Worm (Caenorhabditis elegans): ENCODE data around the gene F49E10.2.

F49E10.2 gene

DNA sequence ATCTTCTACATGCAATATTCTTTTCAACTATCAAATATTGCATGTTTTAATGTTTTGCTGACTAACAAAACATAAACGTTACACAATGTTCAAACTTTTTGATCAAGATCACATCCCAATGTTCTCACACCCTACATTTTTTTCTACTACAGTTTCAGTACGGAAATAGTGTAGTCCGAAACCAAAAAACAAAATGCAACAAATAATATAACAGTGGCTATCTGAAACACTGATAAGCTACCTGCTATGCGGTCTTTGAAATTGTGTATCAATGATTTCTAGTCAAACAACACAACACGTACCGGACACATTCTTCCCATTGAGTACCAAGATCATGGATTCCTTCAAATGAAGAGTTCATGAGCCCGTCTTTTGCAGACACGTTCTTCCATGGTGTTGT, 51.1 kb downstream of the F49E10.2 start:
- TF ChIP-seq aly-2 (tag; optimal IDR thresholded peaks at IDR 0.05) (no peak), nhr-77 (tag; optimal IDR thresholded peaks at IDR 0.05) (no peak), fos-1 (tag; optimal IDR thresholded peaks at IDR 0.05) (no peak), zag-1 (tag; optimal IDR thresholded peaks at IDR 0.05) (no peak), sem-4 (tag; optimal IDR thresholded peaks at IDR 0.05) (no peak), mab-5 (tag; optimal IDR thresholded peaks at IDR 0.05) (no peak), unc-39 (tag; optimal IDR thresholded peaks at IDR 0.05) (no peak), nhr-11 (tag; optimal IDR thresholded peaks at IDR 0.05) (no peak), ceh-16 (tag; optimal IDR thresholded peaks at IDR 0.05) (no peak), lin-13 (GFP tag; optimal IDR thresholded peaks at IDR 0.05) (no peak), unc-62 (GFP tag; optimal IDR thresholded peaks at IDR 0.05) (no peak), snpc-4 (tag; optimal IDR thresholded peaks at IDR 0.05) (no peak), nhr-23 (tag; optimal IDR thresholded peaks at IDR 0.05) (no peak), mbf-1 (tag; optimal IDR thresholded peaks at IDR 0.05) (no peak), sma-3 (GFP tag; optimal IDR thresholded peaks at IDR 0.05) (no peak), sma-9 (GFP tag; optimal IDR thresholded peaks at IDR 0.05) (no peak), sma-9 (tag; optimal IDR thresholded peaks at IDR 0.05) (no peak), gmeb-1 (tag; optimal IDR thresholded peaks at IDR 0.05) (no peak), nhr-6 (tag; optimal IDR thresholded peaks at IDR 0.05) (no peak)

DNA sequence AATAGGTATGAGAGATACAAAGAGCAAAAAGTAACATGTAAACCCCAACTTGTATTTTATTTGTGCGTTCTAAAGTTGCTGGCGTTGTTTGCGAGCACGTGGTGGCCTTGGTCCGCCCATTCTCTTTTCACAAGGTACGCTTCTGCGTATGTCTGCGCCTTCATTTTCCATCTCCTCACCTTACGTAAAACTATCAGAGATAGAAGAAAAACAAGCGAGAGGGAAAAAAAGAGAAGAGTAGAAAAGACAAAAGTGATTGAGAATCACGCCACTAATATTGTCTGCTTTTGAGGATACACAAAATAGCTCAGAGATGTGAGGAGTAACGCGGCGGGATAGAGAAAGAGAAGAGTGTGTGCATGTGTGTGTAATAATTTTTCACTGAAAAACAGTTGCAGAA, 52.0 kb downstream of the F49E10.2 start:
- TF ChIP-seq egl-27 (tag; optimal IDR thresholded peaks at IDR 0.05) (no peak), nhr-129 (tag; optimal IDR thresholded peaks at IDR 0.05) (peak; percentile 84), nhr-11 (tag; optimal IDR thresholded peaks at IDR 0.05) (no peak), nhr-21 (tag; optimal IDR thresholded peaks at IDR 0.05) (peak; percentile 39), mdl-1 (tag; optimal IDR thresholded peaks at IDR 0.05) (peak; percentile 35 to 73), sem-4 (tag; optimal IDR thresholded peaks at IDR 0.05) (peak; percentile 18), sma-9 (GFP tag; optimal IDR thresholded peaks at IDR 0.05) (peak; percentile 74), sma-9 (tag; optimal IDR thresholded peaks at IDR 0.05) (no peak), dmd-4 (tag; optimal IDR thresholded peaks at IDR 0.05) (no peak), ztf-4 (tag; optimal IDR thresholded peaks at IDR 0.05) (peak; percentile 68), ZK546.5 (tag; optimal IDR thresholded peaks at IDR 0.05) (no peak), F13H6.1 (tag; optimal IDR thresholded peaks at IDR 0.05) (peak; percentile 78), lsy-2 (tag; optimal IDR thresholded peaks at IDR 0.05) (peak in 1 of 2 experiments; percentile 46), crh-2 (tag; optimal IDR thresholded peaks at IDR 0.05) (peak; percentile 65), skn-1 (tag; optimal IDR thresholded peaks at IDR 0.05) (no peak), ceh-16 (tag; optimal IDR thresholded peaks at IDR 0.05) (no peak), nhr-25 (tag; optimal IDR thresholded peaks at IDR 0.05) (peak; percentile 63), C34F6.9 (tag; optimal IDR thresholded peaks at IDR 0.05) (peak; percentile 57), elt-3 (tag; optimal IDR thresholded peaks at IDR 0.05) (no peak), blmp-1 (tag; optimal IDR thresholded peaks at IDR 0.05; ENCODE audit: insufficient read depth) (peak; percentile 28), sma-3 (GFP tag; optimal IDR thresholded peaks at IDR 0.05) (peak; percentile 30), nhr-6 (tag; optimal IDR thresholded peaks at IDR 0.05) (peak; percentile 6), fos-1 (tag; optimal IDR thresholded peaks at IDR 0.05) (peak; percentile 29)

DNA sequence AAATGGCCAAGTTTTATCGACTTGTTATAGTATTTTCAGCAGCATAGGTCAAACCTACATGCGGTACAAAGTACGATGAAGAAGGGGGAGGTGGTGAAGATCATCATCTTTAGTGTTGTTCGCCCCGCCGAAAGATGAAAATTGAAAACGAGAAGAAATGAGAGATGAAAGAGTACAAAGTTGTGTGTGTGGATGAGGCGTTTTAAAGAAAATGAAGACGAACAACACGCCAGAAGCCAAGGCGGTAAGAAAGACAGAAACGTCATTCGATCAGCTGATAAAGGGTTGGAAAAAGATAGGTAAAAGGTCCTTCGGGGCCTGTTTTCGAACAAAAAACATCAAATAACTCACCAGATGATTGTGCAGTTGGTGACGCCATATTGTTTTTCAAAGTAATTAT, 53.7 kb downstream of the F49E10.2 start:
- TF ChIP-seq elt-1 (tag; optimal IDR thresholded peaks at IDR 0.05) (no peak), sma-3 (GFP tag; optimal IDR thresholded peaks at IDR 0.05) (no peak), crh-2 (tag; optimal IDR thresholded peaks at IDR 0.05) (peak; percentile 14), nhr-6 (tag; optimal IDR thresholded peaks at IDR 0.05) (peak; percentile 24), nhr-21 (tag; optimal IDR thresholded peaks at IDR 0.05) (peak; percentile 3), ama-1 (optimal IDR thresholded peaks at IDR 0.05) (peak; percentile 0), F13H6.1 (tag; optimal IDR thresholded peaks at IDR 0.05) (peak; percentile 72), C34F6.9 (tag; optimal IDR thresholded peaks at IDR 0.05) (peak; percentile 32), egl-27 (tag; optimal IDR thresholded peaks at IDR 0.05) (no peak), nhr-129 (tag; optimal IDR thresholded peaks at IDR 0.05) (peak; percentile 43), R02D3.7 (tag; optimal IDR thresholded peaks at IDR 0.05) (no peak), sma-9 (GFP tag; optimal IDR thresholded peaks at IDR 0.05) (peak; percentile 39), sma-9 (tag; optimal IDR thresholded peaks at IDR 0.05) (no peak)
